Fruit fly (Drosophila melanogaster) Kc167 (cell line): ENCODE measurements around the gene CG3847.

Source experiments
- Sin3A ChIP-seq: fragments of >200 bp; optimal IDR thresholded peaks from 2 replicates; lab custom pipeline; 2018; ENCODE audit warnings: missing external identifiers
- insv ChIP-seq: fragments of >200 bp; optimal IDR thresholded peaks from 3 replicates; lab custom pipeline; 2018; ENCODE audit warnings: missing external identifiers
- psq ChIP-seq: fragments of >200 bp; optimal IDR thresholded peaks from 2 replicates; lab custom pipeline; 2017; ENCODE audit warnings: missing external identifiers

- TF ChIP-seq psq (lab: Kevin White, UChicago) = no peak
- TF ChIP-seq Sin3A (lab: Kevin White, UChicago) = no peak
- no peak for TF ChIP-seq insv (lab: Kevin White, UChicago)
Observed at dm6 chrX:6343323-6343722, 3.6 kb upstream of the CG3847 start.
